Worm (Caenorhabditis elegans): ENCODE results near the gene nhr-9.
"Not testable (repeated sequence)": the region's sequence is repeated elsewhere in the genome, so short reads cannot be mapped to it uniquely, and the experiment has no call there.

The nhr-9 gene

ce11 chrIII:7122860-7123259, 27.6 kb downstream of the nhr-9 start, which contains the start of the genes B0280.9 and rpia-1:
B0280.9 (minus strand) TSS chrIII:7122895.
rpia-1 (plus strand) TSS chrIII:7123128.
- TF ChIP-seq lsl-1 (GFP tag; optimal IDR thresholded peaks at IDR 0.05) (peak; percentile 14), let-607 (tag; optimal IDR thresholded peaks at IDR 0.05) (no peak), madf-10 (tag; optimal IDR thresholded peaks at IDR 0.05) (no peak), hmg-1.2 (GFP tag; IDR thresholded peaks at IDR 0.05) (peak; percentile 28; the same call in 1 of the 2 replicates), tbp1 (GFP tag; optimal IDR thresholded peaks at IDR 0.05) (no peak), tbx-9 (tag; optimal IDR thresholded peaks at IDR 0.05; ENCODE audit: borderline replicate concordance) (no peak), nhr-27 (tag; optimal IDR thresholded peaks at IDR 0.05) (no peak), nhr-90 (tag; optimal IDR thresholded peaks at IDR 0.05) (no peak), attf-5 (GFP tag; optimal IDR thresholded peaks at IDR 0.05) (no peak), snpc-1.1 (tag; optimal IDR thresholded peaks at IDR 0.05; ENCODE audit: insufficient read depth) (peak; percentile 32), atf-7 (tag; optimal IDR thresholded peaks at IDR 0.05) (no peak), Y53G8AR.9 (GFP tag; conservative IDR thresholded peaks at IDR 0.05) (no peak), lin-54 (GFP tag; optimal IDR thresholded peaks at IDR 0.05) (no peak), snpc-4 (GFP tag; optimal IDR thresholded peaks at IDR 0.05) (no peak), snpc-4 (tag; optimal IDR thresholded peaks at IDR 0.05) (peak in 1 of 4 experiments; percentile 13), snpc-3.4 (tag; optimal IDR thresholded peaks at IDR 0.05) (peak; percentile 12), cebp-2 (GFP tag; IDR thresholded peaks at IDR 0.05) (no peak), F37B4.10 (GFP tag; IDR thresholded peaks at IDR 0.05) (no peak), ztf-3 (GFP tag; optimal IDR thresholded peaks at IDR 0.05) (no peak), F39B2.1 (GFP tag; IDR thresholded peaks at IDR 0.05) (no peak), snpc-1.3 (tag; optimal IDR thresholded peaks at IDR 0.05; ENCODE audit: insufficient read depth) (peak; percentile 41), B0261.1 (tag; optimal IDR thresholded peaks at IDR 0.05) (no peak), cebp-1 (GFP tag; IDR thresholded peaks at IDR 0.05) (no peak), cebp-1 (tag; optimal IDR thresholded peaks at IDR 0.05) (peak; percentile 6), rcor-1 (GFP tag; IDR thresholded peaks at IDR 0.05) (no peak)

ce11 chrIII:7124364-7124763, 29.1 kb downstream of the nhr-9 start, which contains the start of gene B0280.2:
B0280.2 (plus strand) TSS chrIII:7124664.
- TF ChIP-seq B0019.2 (GFP tag; conservative IDR thresholded peaks at IDR 0.05) = no peak
- TF ChIP-seq B0336.3 (GFP tag; IDR thresholded peaks at IDR 0.05) = no peak
- no peak for TF ChIP-seq bed-2 (GFP tag; IDR thresholded peaks at IDR 0.05)

DNA sequence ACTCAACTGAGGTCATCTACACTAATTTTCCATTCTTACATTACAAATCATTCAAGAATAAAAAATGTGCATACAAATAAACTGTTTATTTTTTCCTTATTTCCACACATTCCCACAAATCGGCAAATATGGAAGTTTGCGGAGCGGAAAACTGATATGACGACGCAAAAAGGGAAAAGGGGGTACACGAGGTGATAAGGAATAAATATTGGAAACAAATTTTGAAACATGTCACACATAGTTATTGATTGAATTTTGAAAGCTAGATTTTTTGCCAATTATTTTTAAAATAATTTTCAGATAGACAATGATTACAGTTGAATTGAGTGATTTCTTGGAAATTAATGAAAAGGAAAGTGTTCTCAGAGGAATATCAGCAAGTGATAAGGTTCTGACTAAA, 33.3 kb downstream of the nhr-9 start, which contains the start of gene viro-2:
Gene viro-2 (plus strand): TSS at position 301 of the 400 bp plus-strand sequence.
- TF ChIP-seq ccch-3 (GFP tag; optimal IDR thresholded peaks at IDR 0.05); him-1 (tag; optimal IDR thresholded peaks at IDR 0.05); gei-17 (GFP tag; optimal IDR thresholded peaks at IDR 0.05): not testable (repeated sequence)

DNA sequence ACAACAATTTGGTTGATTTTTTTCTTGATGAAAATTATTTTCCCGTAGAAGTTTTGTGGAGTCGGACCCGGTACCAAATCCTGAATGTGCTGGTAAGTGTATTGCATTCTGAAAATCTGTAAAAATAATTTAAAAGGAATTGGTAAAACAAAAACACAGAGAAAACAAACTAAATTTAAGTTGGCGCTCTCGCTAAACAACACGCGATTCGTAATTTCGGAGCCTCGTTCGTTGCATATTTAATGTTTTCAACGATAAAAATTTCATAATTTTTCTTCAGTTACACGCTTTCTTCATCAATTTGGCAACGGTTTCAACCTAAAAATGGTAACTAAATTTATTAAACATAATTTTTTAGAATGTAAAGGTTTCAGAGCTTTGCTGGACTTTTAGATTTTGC, 38.3 kb downstream of the nhr-9 start, which contains the start of the genes pot-1 and ggtb-1:
Gene pot-1 (minus strand): TSS at position 120 of the 400 bp plus-strand sequence.
Gene ggtb-1 (plus strand): TSS at position 208 of the 400 bp plus-strand sequence.
- TF ChIP-seq attf-3 (GFP tag; conservative IDR thresholded peaks at IDR 0.05) = peak; percentile 91
- TF ChIP-seq lin-54 (GFP tag; optimal IDR thresholded peaks at IDR 0.05) = peak; percentile 14
- no peak for TF ChIP-seq hlh-26 (GFP tag; conservative IDR thresholded peaks at IDR 0.05)
